Fruit fly (Drosophila melanogaster) whole organism: Measurements from ENCODE around the gene ringer.

ENCODE experiments used
- CG8478 ChIP-seq: fragments of >200 bp; optimal IDR thresholded peaks from 2 replicates; lab custom pipeline; 2018; ENCODE audit warnings: inconsistent platforms
- Dll ChIP-seq: fragments of >200 bp; optimal IDR thresholded peaks from 2 replicates; lab custom pipeline; 2017
- EcR ChIP-seq, 2 experiments: fragments of >200 bp; optimal IDR thresholded peaks; 2 replicates each; lab custom pipeline; 2017; ENCODE audit warnings: missing biosample characterization in 2 of 2, missing genetic modification characterization in 2 of 2, missing genetic modification reagents in 2 of 2
- pan ChIP-seq: fragments of >200 bp; optimal IDR thresholded peaks from 2 replicates; lab custom pipeline; 2017
- psq ChIP-seq: fragments of >200 bp; optimal IDR thresholded peaks from 2 replicates; lab custom pipeline; 2017
- usp ChIP-seq: fragments of >200 bp; optimal IDR thresholded peaks from 2 replicates; lab custom pipeline; 2017; ENCODE audit warnings: missing biosample characterization, missing genetic modification characterization, mixed read lengths

Gene ringer

dm6 chr3L:16326657-16327056 is 32.6 kb downstream of the ringer start, which contains the start of the genes CG13040 and CG13039:
Gene CG13040, minus strand, starts transcription at chr3L:16326757.
Gene CG13039, minus strand, starts transcription at chr3L:16326762.
- TF ChIP-seq usp (no peak), psq (no peak), CG8478 (lab: Kevin White, UChicago) (no peak), pan (lab: Kevin White, UChicago) (no peak), Dll (lab: Kevin White, UChicago) (no peak), EcR (GFP tag; optimal IDR thresholded peaks at IDR 0.05; lab: Kevin White, UChicago) (no peak)

dm6 chr3L:16323372-16323771 is 35.9 kb downstream of the ringer start, which contains the start of gene CG13059:
Gene CG13059, plus strand, starts transcription at chr3L:16323672.
- no peak for TF ChIP-seq EcR (GFP tag; optimal IDR thresholded peaks at IDR 0.05; lab: Kevin White, UChicago)
- TF ChIP-seq psq: no peak
- TF ChIP-seq CG8478 (lab: Kevin White, UChicago): no peak
- no peak for TF ChIP-seq Dll (lab: Kevin White, UChicago)
- TF ChIP-seq pan (lab: Kevin White, UChicago): no peak
- TF ChIP-seq usp: no peak

- TF ChIP-seq psq (no peak), CG8478 (lab: Kevin White, UChicago) (no peak), EcR (GFP tag; optimal IDR thresholded peaks at IDR 0.05; lab: Kevin White, UChicago) (no peak), pan (lab: Kevin White, UChicago) (no peak), Dll (lab: Kevin White, UChicago) (no peak), usp (no peak)
Measured at dm6 chr3L:16321172-16321571, 38.1 kb downstream of the ringer start, which contains the start of gene CG42718. Gene CG42718, minus strand, starts transcription at chr3L:16321272.

dm6 chr3L:16319399-16319906 is 39.8 kb downstream of the ringer start, which contains the start of the genes CG13041 and CG13060:
Gene CG13041, minus strand, starts transcription at chr3L:16319526.
Gene CG13060, plus strand, starts transcription at chr3L:16319856.
- TF ChIP-seq psq (no peak), CG8478 (lab: Kevin White, UChicago) (no peak), EcR (GFP tag; optimal IDR thresholded peaks at IDR 0.05; lab: Kevin White, UChicago) (no peak), usp (no peak), Dll (lab: Kevin White, UChicago) (no peak), pan (lab: Kevin White, UChicago) (no peak)

- TF ChIP-seq pan (lab: Kevin White, UChicago): no peak
Measured at dm6 chr3L:16317724-16318123, 41.5 kb downstream of the ringer start, which contains the start of gene Nplp3. Gene Nplp3, plus strand, starts transcription at chr3L:16318024.

DNA sequence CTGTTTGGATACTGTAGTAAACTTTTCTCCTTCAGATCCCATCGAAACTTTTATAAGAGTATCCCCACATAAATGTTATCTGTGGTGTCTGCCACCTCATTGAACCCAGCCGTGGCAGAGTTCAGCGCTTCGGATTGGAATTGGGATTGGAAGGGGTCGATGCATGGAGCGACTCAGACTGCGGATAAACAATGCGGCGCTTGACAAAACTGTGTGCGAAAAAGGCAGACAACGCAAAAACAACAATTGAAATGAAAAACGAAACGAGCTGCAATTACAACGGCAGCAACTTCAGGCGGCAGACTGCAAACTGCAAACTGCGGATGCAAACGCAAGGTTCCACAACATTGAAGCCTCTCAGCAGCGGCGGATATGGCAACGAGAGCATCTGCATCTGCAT is 45.2 kb downstream of the ringer start, which contains the start of gene CG13062:
Gene CG13062 (plus strand): TSS at position 301 of the 400 bp plus-strand sequence.
- TF ChIP-seq Dll (lab: Kevin White, UChicago) (no peak), psq (no peak), pan (lab: Kevin White, UChicago) (no peak), CG8478 (lab: Kevin White, UChicago) (no peak), EcR (GFP tag; optimal IDR thresholded peaks at IDR 0.05; lab: Kevin White, UChicago) (no peak), usp (no peak)

dm6 chr3L:16309972-16310371 is 49.3 kb downstream of the ringer start:
- no peak for TF ChIP-seq Dll (lab: Kevin White, UChicago)
- no peak for TF ChIP-seq psq
- no peak for TF ChIP-seq EcR (GFP tag; optimal IDR thresholded peaks at IDR 0.05; lab: Kevin White, UChicago)
- TF ChIP-seq pan (lab: Kevin White, UChicago): no peak
- no peak for TF ChIP-seq CG8478 (lab: Kevin White, UChicago)
- no peak for TF ChIP-seq usp

dm6 chr3L:16308380-16308779 is 50.8 kb downstream of the ringer start, which contains the start of gene CG13042:
Gene CG13042, minus strand, starts transcription at chr3L:16308480.
- TF ChIP-seq usp (no peak), EcR (GFP tag; optimal IDR thresholded peaks at IDR 0.05; lab: Kevin White, UChicago) (no peak), CG8478 (lab: Kevin White, UChicago) (no peak), pan (lab: Kevin White, UChicago) (no peak), Dll (lab: Kevin White, UChicago) (no peak), psq (no peak)

- no peak for TF ChIP-seq Dll (lab: Kevin White, UChicago)
- no peak for TF ChIP-seq pan (lab: Kevin White, UChicago)
- TF ChIP-seq EcR (GFP tag; optimal IDR thresholded peaks at IDR 0.05; lab: Kevin White, UChicago): no peak
Measured at dm6 chr3L:16305820-16306650, 53.2 kb downstream of the ringer start, which contains the start of the genes CG13043 and CG13063. Gene CG13043, minus strand, starts transcription at chr3L:16305870. Gene CG13063, plus strand, starts transcription at chr3L:16306600.
